Fruit fly (Drosophila melanogaster) whole organism, pupa: ENCODE data around the gene Polr2I.
A peak's percentile ranks its signal among the peaks of the same experiment; 100 is the strongest.

Source experiments
- CG10348 ChIP-seq: fragments of 200-800 bp; sonication (Bioruptor generic); IDR thresholded peaks from 2 replicates; pipeline ENCODE4 v1.3.6; 2022; ENCODE audit warnings: missing biosample characterization, missing genetic modification characterization
- CG12605 ChIP-seq: fragments of 200-800 bp; sonication (Bioruptor generic); IDR thresholded peaks from 2 replicates; pipeline ENCODE4 v1.3.6; 2022; ENCODE audit warnings: missing biosample characterization, missing genetic modification characterization
- CG13204 ChIP-seq: fragments of 200-800 bp; sonication (Bioruptor generic); optimal IDR thresholded peaks from 2 replicates; lab custom pipeline; 2018; ENCODE audit warnings: missing biosample characterization, mild to moderate bottlenecking, missing genetic modification characterization, moderate library complexity
- CG14655 ChIP-seq: fragments of 200-800 bp; sonication (Bioruptor generic); optimal IDR thresholded peaks from 3 replicates; lab custom pipeline; 2017; ENCODE audit warnings: mild to moderate bottlenecking, missing biosample characterization, missing genetic modification reagents, missing genetic modification characterization
- CG15710 ChIP-seq: fragments of 200-800 bp; sonication (Bioruptor generic); optimal IDR thresholded peaks from 2 replicates; lab custom pipeline; 2018; ENCODE audit warnings: missing biosample characterization, mild to moderate bottlenecking, missing genetic modification characterization, moderate library complexity
- CG17806 ChIP-seq: fragments of 200-800 bp; sonication (Bioruptor generic); optimal IDR thresholded peaks from 2 replicates; lab custom pipeline; 2018; ENCODE audit warnings: missing biosample characterization, mild to moderate bottlenecking, missing genetic modification characterization, moderate library complexity
- CG32121 ChIP-seq: fragments of 200-800 bp; sonication (Bioruptor generic); IDR thresholded peaks from 2 replicates; pipeline ENCODE4 v1.3.6; 2022; ENCODE audit warnings: missing biosample characterization, missing genetic modification characterization
- CG34367 ChIP-seq: fragments of 200-800 bp; sonication (Bioruptor generic); optimal IDR thresholded peaks from 2 replicates; lab custom pipeline; 2018; ENCODE audit warnings: missing biosample characterization, mild to moderate bottlenecking, missing genetic modification characterization
- CG4496 ChIP-seq: fragments of 200-800 bp; sonication (Bioruptor generic); IDR thresholded peaks from 3 replicates; pipeline ENCODE4 v1.3.6; 2022; ENCODE audit warnings: missing biosample characterization, missing genetic modification characterization
- CG8159 ChIP-seq: fragments of 200-800 bp; sonication (Bioruptor generic); optimal IDR thresholded peaks from 3 replicates; lab custom pipeline; 2018; ENCODE audit warnings: missing biosample characterization, mild to moderate bottlenecking, missing genetic modification characterization, moderate library complexity
- CG8301 ChIP-seq: fragments of 200-800 bp; sonication (Bioruptor generic); optimal IDR thresholded peaks from 2 replicates; lab custom pipeline; 2018; ENCODE audit warnings: missing biosample characterization, mild to moderate bottlenecking, missing genetic modification characterization
- CG9948 ChIP-seq: fragments of 200-800 bp; sonication (Bioruptor generic); optimal IDR thresholded peaks from 2 replicates; lab custom pipeline; 2018; ENCODE audit warnings: missing biosample characterization, mild to moderate bottlenecking, missing genetic modification characterization, moderate library complexity
- D1 ChIP-seq: fragments of 200-800 bp; sonication (Bioruptor generic); optimal IDR thresholded peaks from 2 replicates; lab custom pipeline; 2018; ENCODE audit warnings: missing biosample characterization, mild to moderate bottlenecking, missing genetic modification characterization, moderate library complexity
- EcR ChIP-seq: fragments of 200-800 bp; sonication (Bioruptor generic); optimal IDR thresholded peaks from 3 replicates; lab custom pipeline; 2019; ENCODE audit warnings: missing biosample characterization, missing genetic modification characterization, mild to moderate bottlenecking, moderate library complexity, missing genetic modification reagents
- Ets98B ChIP-seq: fragments of 200-800 bp; sonication (Bioruptor generic); IDR thresholded peaks from 2 replicates; pipeline ENCODE4 v1.3.6; 2022; ENCODE audit warnings: missing biosample characterization, missing genetic modification characterization
- Pif1A ChIP-seq: fragments of 200-800 bp; sonication (Bioruptor generic); optimal IDR thresholded peaks from 3 replicates; lab custom pipeline; 2016; ENCODE audit warnings: missing biosample characterization, missing genetic modification characterization
- Pif1B ChIP-seq: fragments of 200-800 bp; sonication (Bioruptor generic); optimal IDR thresholded peaks from 3 replicates; lab custom pipeline; 2016; ENCODE audit warnings: missing biosample characterization, missing genetic modification characterization
- Snoo ChIP-seq: fragments of 200-800 bp; sonication (Bioruptor generic); optimal IDR thresholded peaks from 3 replicates; lab custom pipeline; 2017; ENCODE audit warnings: missing biosample characterization, mild to moderate bottlenecking, missing genetic modification characterization, inconsistent platforms
- fd96Ca ChIP-seq: fragments of 200-800 bp; sonication (Bioruptor generic); IDR thresholded peaks from 3 replicates; pipeline ENCODE4 v1.3.6; 2022; ENCODE audit warnings: missing biosample characterization, missing genetic modification characterization
- gl ChIP-seq: fragments of 200-800 bp; sonication (Bioruptor generic); optimal IDR thresholded peaks from 2 replicates; lab custom pipeline; 2018; ENCODE audit warnings: missing biosample characterization, mild to moderate bottlenecking, missing genetic modification characterization
- rn ChIP-seq: fragments of 200-800 bp; sonication (Bioruptor generic); IDR thresholded peaks from 2 replicates; pipeline ENCODE4 v1.3.6; 2022; ENCODE audit warnings: missing biosample characterization, missing genetic modification characterization

Gene Polr2I

dm6 chr3R:14308801-14309217 lies at the start of gene Polr2I:
TSS of gene Polr2I (plus strand) at chr3R:14309089.
- TF ChIP-seq CG34367 (tag; lab: Kevin White, UChicago) (peak; percentile 4), CG32121 (GFP tag; lab: Robert Waterston, UW) (no peak), CG15710 (tag; lab: Kevin White, UChicago) (peak; percentile 40), Ets98B (GFP tag; lab: Robert Waterston, UW) (no peak), CG9948 (tag; lab: Kevin White, UChicago) (peak; percentile 41), CG8159 (peak; percentile 61), rn (peak; percentile 25; the same call in 1 of the 2 replicates), fd96Ca (no peak), CG8301 (tag; lab: Kevin White, UChicago) (peak; percentile 27), Snoo (tag; lab: Kevin White, UChicago) (peak; percentile 37), Pif1B (GFP tag; lab: Kevin White, UChicago) (no peak), D1 (tag; lab: Kevin White, UChicago) (no peak)

- no peak for TF ChIP-seq CG15710 (tag; lab: Kevin White, UChicago)
- no peak for TF ChIP-seq CG34367 (tag; lab: Kevin White, UChicago)
- TF ChIP-seq fd96Ca: no peak
- no peak for TF ChIP-seq CG12605 (GFP tag; lab: Robert Waterston, UW)
Measured at dm6 chr3R:14259821-14260220, 49.1 kb upstream of the Polr2I start, which contains the start of gene MetRS-m. TSS of gene MetRS-m (minus strand) at chr3R:14259991.

dm6 chr3R:14261113-14261512 lies 47.8 kb upstream of the Polr2I start, which contains the start of gene CG14840:
TSS of gene CG14840 (minus strand) at chr3R:14261213.
- TF ChIP-seq CG14655 (GFP tag; lab: Kevin White, UChicago) (no peak), D1 (tag; lab: Kevin White, UChicago) (no peak), gl (tag; lab: Kevin White, UChicago) (no peak), Ets98B (GFP tag; lab: Robert Waterston, UW) (no peak), CG9948 (tag; lab: Kevin White, UChicago) (no peak), fd96Ca (no peak), CG34367 (tag; lab: Kevin White, UChicago) (no peak), CG17806 (tag; lab: Kevin White, UChicago) (no peak), Pif1A (GFP tag; lab: Kevin White, UChicago) (no peak), rn (no peak), CG15710 (tag; lab: Kevin White, UChicago) (no peak), CG10348 (GFP tag; lab: Robert Waterston, UW) (no peak), EcR (GFP tag; lab: Kevin White, UChicago) (no peak)

- TF ChIP-seq Ets98B (GFP tag; lab: Robert Waterston, UW) (no peak), Snoo (tag; lab: Kevin White, UChicago) (no peak), CG9948 (tag; lab: Kevin White, UChicago) (no peak), CG15710 (tag; lab: Kevin White, UChicago) (no peak), D1 (tag; lab: Kevin White, UChicago) (no peak), CG32121 (GFP tag; lab: Robert Waterston, UW) (no peak), Pif1B (GFP tag; lab: Kevin White, UChicago) (no peak), CG10348 (GFP tag; lab: Robert Waterston, UW) (no peak), CG34367 (tag; lab: Kevin White, UChicago) (no peak), fd96Ca (no peak)
- TF ChIP-seq, all 21 proteins: peak for 0
Measured at dm6 chr3R:14262087-14262486, 46.8 kb upstream of the Polr2I start, which contains the start of the genes CG14839 and CG14841. TSS of gene CG14839 (plus strand) at chr3R:14262387. TSS of gene CG14841 (minus strand) at chr3R:14262418.

- TF ChIP-seq Pif1A (GFP tag; lab: Kevin White, UChicago) (no peak), EcR (GFP tag; lab: Kevin White, UChicago) (peak; percentile 51), CG15710 (tag; lab: Kevin White, UChicago) (peak; percentile 64), Ets98B (GFP tag; lab: Robert Waterston, UW) (no peak), CG13204 (GFP tag; lab: Kevin White, UChicago) (peak; percentile 32), CG4496 (0 out of 3 replicates have a peak, but pooled peaks have one; percentile 23), CG34367 (tag; lab: Kevin White, UChicago) (peak; percentile 52), CG9948 (tag; lab: Kevin White, UChicago) (no peak), CG8159 (peak; percentile 76), CG17806 (tag; lab: Kevin White, UChicago) (peak; percentile 66)
Measured at dm6 chr3R:14275519-14276172, 33.2 kb upstream of the Polr2I start.

- TF ChIP-seq CG8301 (tag; lab: Kevin White, UChicago): peak; percentile 96
- TF ChIP-seq CG10348 (GFP tag; lab: Robert Waterston, UW): peak; percentile 77
- peak; percentile 97 for TF ChIP-seq CG12605 (GFP tag; lab: Robert Waterston, UW)
- TF ChIP-seq CG17806 (tag; lab: Kevin White, UChicago): peak; percentile 97
- TF ChIP-seq Pif1B (GFP tag; lab: Kevin White, UChicago): peak; percentile 98
- TF ChIP-seq CG4496: peak; percentile 97
- TF ChIP-seq gl (tag; lab: Kevin White, UChicago): peak; percentile 90
- peak; percentile 72 for TF ChIP-seq EcR (GFP tag; lab: Kevin White, UChicago)
- peak; percentile 98 for TF ChIP-seq CG15710 (tag; lab: Kevin White, UChicago)
- TF ChIP-seq CG34367 (tag; lab: Kevin White, UChicago): peak; percentile 94
- TF ChIP-seq CG8159: peak; percentile 98
- peak; percentile 96 for TF ChIP-seq CG13204 (GFP tag; lab: Kevin White, UChicago)
- TF ChIP-seq D1 (tag; lab: Kevin White, UChicago): peak; percentile 97
- TF ChIP-seq Snoo (tag; lab: Kevin White, UChicago): peak; percentile 93
- TF ChIP-seq Ets98B (GFP tag; lab: Robert Waterston, UW): peak; percentile 97
- TF ChIP-seq CG9948 (tag; lab: Kevin White, UChicago): peak; percentile 97
- peak; percentile 98 for TF ChIP-seq CG32121 (GFP tag; lab: Robert Waterston, UW)
- TF ChIP-seq CG14655 (GFP tag; lab: Kevin White, UChicago): peak; percentile 97
- TF ChIP-seq Pif1A (GFP tag; lab: Kevin White, UChicago): peak; percentile 96
- peak; percentile 96 for TF ChIP-seq fd96Ca
- TF ChIP-seq rn: peak; percentile 96
Measured at dm6 chr3R:14277894-14278522, 30.9 kb upstream of the Polr2I start.
